Worm (Caenorhabditis elegans) whole organism, L4/young adult: ENCODE results near the gene B0001.8.

Experiments used
- W03F9.2 ChIP-seq: fragments of 150-350 bp; optimal IDR thresholded peaks from 2 replicates; lab custom pipeline; 2014; ENCODE audit warnings: missing biosample characterization, missing genetic modification characterization
- him-1 ChIP-seq: sonication (generic microtip); optimal IDR thresholded peaks from 2 replicates; lab custom pipeline; 2016; ENCODE audit warnings: missing genotype, missing genetic modification reagents, missing genetic modification characterization, missing compliant biosample characterization

DNA sequence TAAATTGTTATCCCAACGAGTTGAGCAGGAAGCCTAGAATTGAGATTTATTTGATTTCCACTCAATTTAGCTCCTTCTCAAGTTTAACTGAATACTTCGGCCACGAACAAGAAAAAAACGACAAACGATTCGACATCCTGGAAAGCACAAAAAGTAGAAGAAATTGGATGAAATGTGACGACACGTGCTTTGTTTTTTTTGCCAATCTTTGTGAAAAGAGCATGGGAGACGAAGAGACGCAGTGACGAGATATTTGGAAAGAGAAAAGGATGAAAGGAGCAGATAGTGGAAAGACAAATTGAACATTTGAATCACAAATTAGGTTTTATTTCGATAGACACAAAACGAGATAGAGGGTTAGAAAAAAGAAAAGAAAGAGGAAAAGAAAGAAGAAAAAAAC is 26.4 kb downstream of the B0001.8 start:
- TF ChIP-seq W03F9.2 (tag; lab: Kevin White, UChicago) (no peak), him-1 (tag; lab: Kevin White, UChicago) (no peak)
